Worm (Caenorhabditis elegans) whole organism, L2 larva: ENCODE data around the gene clec-266.

Source experiments
- C34F6.9 ChIP-seq: fragments of 150-350 bp; optimal IDR thresholded peaks from 2 replicates; lab custom pipeline; 2014; ENCODE audit warnings: missing biosample characterization, missing genetic modification characterization
- F13H6.1 ChIP-seq: sonication (generic microtip); optimal IDR thresholded peaks from 2 replicates; lab custom pipeline; 2016; ENCODE audit warnings: missing genetic modification characterization, missing compliant biosample characterization
- R02D3.7 ChIP-seq: fragments of 150-350 bp; optimal IDR thresholded peaks from 2 replicates; lab custom pipeline; 2014; ENCODE audit warnings: missing biosample characterization, missing genetic modification characterization
- Y55F3AM.14 ChIP-seq: fragments of 200-800 bp; sonication (Bioruptor generic); optimal IDR thresholded peaks from 2 replicates; lab custom pipeline; 2018; ENCODE audit warnings: mild to moderate bottlenecking, missing genetic modification characterization, missing compliant biosample characterization
- aly-2 ChIP-seq: fragments of 150-350 bp; optimal IDR thresholded peaks from 2 replicates; lab custom pipeline; 2014; ENCODE audit warnings: missing biosample characterization, missing genetic modification characterization
- ama-1 ChIP-seq: fragments of 150-350 bp; optimal IDR thresholded peaks from 2 replicates; lab custom pipeline; 2018; ENCODE audit warnings: inconsistent platforms
- blmp-1 ChIP-seq: sonication (generic microtip); optimal IDR thresholded peaks from 2 replicates; lab custom pipeline; 2017; ENCODE audit warnings: missing genetic modification characterization, mild to moderate bottlenecking, missing compliant biosample characterization, antibody characterized with exemption, moderate library complexity; ENCODE audit not compliant: insufficient read depth
- ceh-16 ChIP-seq: fragments of 150-350 bp; optimal IDR thresholded peaks from 2 replicates; lab custom pipeline; 2014; ENCODE audit warnings: missing biosample characterization, missing genetic modification characterization
- crh-2 ChIP-seq: sonication (generic microtip); optimal IDR thresholded peaks from 2 replicates; lab custom pipeline; 2017; ENCODE audit warnings: missing biosample characterization, missing genetic modification characterization
- dmd-4 ChIP-seq: sonication (generic microtip); optimal IDR thresholded peaks from 2 replicates; lab custom pipeline; 2017; ENCODE audit warnings: missing biosample characterization, missing genetic modification characterization
- egl-27 ChIP-seq: sonication (generic microtip); optimal IDR thresholded peaks from 3 replicates; lab custom pipeline; 2017; ENCODE audit warnings: missing biosample characterization, missing genetic modification reagents, missing genetic modification characterization
- elt-1 ChIP-seq: fragments of 150-350 bp; optimal IDR thresholded peaks from 2 replicates; lab custom pipeline; 2014; ENCODE audit warnings: missing biosample characterization, missing genetic modification characterization
- fos-1 ChIP-seq: fragments of 150-350 bp; optimal IDR thresholded peaks from 2 replicates; lab custom pipeline; 2014; ENCODE audit warnings: missing biosample characterization, missing genetic modification characterization
- lin-11 ChIP-seq: fragments of 150-350 bp; sonication (generic microtip); optimal IDR thresholded peaks from 2 replicates; lab custom pipeline; 2014; ENCODE audit warnings: missing biosample characterization, missing genetic modification characterization, inconsistent platforms, mixed read lengths
- lin-13 ChIP-seq: fragments of 150-350 bp; optimal IDR thresholded peaks from 2 replicates; lab custom pipeline; 2014; ENCODE audit warnings: missing biosample characterization, missing genetic modification reagents, missing genetic modification characterization
- lsy-2 ChIP-seq, 2 experiments: fragments of 150-350 bp in 1 of 2; sonication (generic microtip) in 1 of 2; optimal IDR thresholded peaks; 2 replicates each; lab custom pipeline; 2014 to 2017; ENCODE audit warnings: missing biosample characterization in 2 of 2, missing genetic modification characterization in 2 of 2
- mab-5 ChIP-seq: fragments of 150-350 bp; optimal IDR thresholded peaks from 2 replicates; lab custom pipeline; 2014; ENCODE audit warnings: missing biosample characterization, missing genetic modification characterization
- mbf-1 ChIP-seq: sonication (generic microtip); optimal IDR thresholded peaks from 2 replicates; lab custom pipeline; 2017; ENCODE audit warnings: missing biosample characterization, missing genetic modification characterization
- nhr-129 ChIP-seq: fragments of 150-350 bp; optimal IDR thresholded peaks from 2 replicates; lab custom pipeline; 2014; ENCODE audit warnings: missing biosample characterization, missing genetic modification characterization
- nhr-21 ChIP-seq: fragments of 150-350 bp; optimal IDR thresholded peaks from 2 replicates; lab custom pipeline; 2014; ENCODE audit warnings: missing biosample characterization, missing genetic modification characterization
- nhr-23 ChIP-seq: fragments of 150-350 bp; optimal IDR thresholded peaks from 2 replicates; lab custom pipeline; 2014; ENCODE audit warnings: missing biosample characterization, missing genetic modification reagents, missing genetic modification characterization
- nhr-25 ChIP-seq: fragments of 150-350 bp; sonication (generic microtip); optimal IDR thresholded peaks from 3 replicates; lab custom pipeline; 2014; ENCODE audit warnings: missing biosample characterization, missing genetic modification characterization
- nhr-6 ChIP-seq: fragments of 150-350 bp; optimal IDR thresholded peaks from 2 replicates; lab custom pipeline; 2014; ENCODE audit warnings: missing biosample characterization, missing genetic modification characterization
- peb-1 ChIP-seq: fragments of 150-350 bp; optimal IDR thresholded peaks from 2 replicates; lab custom pipeline; 2014; ENCODE audit warnings: missing biosample characterization, missing genetic modification characterization
- skn-1 ChIP-seq: sonication (generic microtip); optimal IDR thresholded peaks from 2 replicates; lab custom pipeline; 2017; ENCODE audit warnings: missing biosample characterization, missing genetic modification characterization
- sma-3 ChIP-seq: sonication (generic microtip); optimal IDR thresholded peaks from 2 replicates; lab custom pipeline; 2016; ENCODE audit warnings: missing genetic modification reagents, missing genetic modification characterization, missing compliant biosample characterization
- sma-9 ChIP-seq, 2 experiments: fragments of 150-350 bp in 1 of 2; sonication (generic microtip) in 1 of 2; optimal IDR thresholded peaks; 2 replicates each; lab custom pipeline; 2014 to 2016; ENCODE audit warnings: missing genetic modification characterization in 2 of 2, mild to moderate bottlenecking in 1 of 2, missing biosample characterization in 1 of 2, missing compliant biosample characterization in 1 of 2, missing genetic modification reagents in 1 of 2, moderate library complexity in 1 of 2
- snpc-4 ChIP-seq: fragments of 150-350 bp; optimal IDR thresholded peaks from 2 replicates; lab custom pipeline; 2014; ENCODE audit warnings: missing biosample characterization, missing genetic modification characterization
- unc-62 ChIP-seq: fragments of 150-350 bp; optimal IDR thresholded peaks from 2 replicates; lab custom pipeline; 2014; ENCODE audit warnings: missing biosample characterization, missing genetic modification reagents, missing genetic modification characterization
- ztf-1 ChIP-seq: fragments of 200-800 bp; sonication (Bioruptor generic); conservative IDR thresholded peaks from 2 replicates; pipeline ENCODE4 v1.3.6; 2022; ENCODE audit warnings: missing genetic modification characterization, missing compliant biosample characterization
- ztf-11 ChIP-seq: sonication (generic microtip); optimal IDR thresholded peaks from 2 replicates; lab custom pipeline; 2017; ENCODE audit warnings: missing biosample characterization, missing genetic modification characterization

Gene clec-266

ce11 chrX:6622552-6623236 is at the start of gene clec-266:
clec-266 (minus strand) TSS chrX:6622915.
- TF ChIP-seq ceh-16 (no peak), aly-2 (tag; lab: Kevin White, UChicago) (no peak), elt-1 (tag; lab: Kevin White, UChicago) (no peak), lin-11 (tag; lab: Kevin White, UChicago) (no peak), dmd-4 (tag; lab: Kevin White, UChicago) (no peak), nhr-21 (tag; lab: Kevin White, UChicago) (no peak), ama-1 (lab: Kevin White, UChicago) (no peak), mab-5 (tag; lab: Kevin White, UChicago) (no peak), unc-62 (no peak), peb-1 (tag; lab: Kevin White, UChicago) (no peak), F13H6.1 (tag; lab: Kevin White, UChicago) (no peak), snpc-4 (no peak), R02D3.7 (tag; lab: Kevin White, UChicago) (no peak), nhr-23 (no peak), nhr-6 (no peak)

- TF ChIP-seq ama-1 (lab: Kevin White, UChicago) (no peak), sma-9 (GFP tag; optimal IDR thresholded peaks at IDR 0.05; lab: Kevin White, UChicago) (peak; percentile 21), sma-9 (tag; optimal IDR thresholded peaks at IDR 0.05; lab: Kevin White, UChicago) (no peak), snpc-4 (no peak), mbf-1 (tag; lab: Kevin White, UChicago) (no peak), elt-1 (tag; lab: Kevin White, UChicago) (peak; percentile 32), egl-27 (tag; lab: Kevin White, UChicago) (no peak), sma-3 (GFP tag; lab: Kevin White, UChicago) (no peak), nhr-25 (no peak), nhr-23 (no peak), ceh-16 (peak; percentile 57), lsy-2 (tag; optimal IDR thresholded peaks at IDR 0.05; lab: Kevin White, UChicago) (no peak), F13H6.1 (tag; lab: Kevin White, UChicago) (no peak), nhr-129 (no peak), C34F6.9 (no peak)
Measured at ce11 chrX:6671717-6672116, 49.0 kb upstream of the clec-266 start.

ce11 chrX:6669366-6669765 is 46.7 kb upstream of the clec-266 start:
- TF ChIP-seq Y55F3AM.14 (GFP tag; lab: Kevin White, UChicago) (no peak), mbf-1 (tag; lab: Kevin White, UChicago) (no peak), sma-9 (GFP tag; optimal IDR thresholded peaks at IDR 0.05; lab: Kevin White, UChicago) (peak; percentile 56), sma-9 (tag; optimal IDR thresholded peaks at IDR 0.05; lab: Kevin White, UChicago) (no peak), peb-1 (tag; lab: Kevin White, UChicago) (no peak), R02D3.7 (tag; lab: Kevin White, UChicago) (no peak), ceh-16 (peak; percentile 85), elt-1 (tag; lab: Kevin White, UChicago) (peak; percentile 25), blmp-1 (tag; lab: Kevin White, UChicago) (no peak)

- TF ChIP-seq egl-27 (tag; lab: Kevin White, UChicago) (no peak), nhr-129 (no peak), ztf-11 (tag; lab: Kevin White, UChicago) (no peak), F13H6.1 (tag; lab: Kevin White, UChicago) (no peak), unc-62 (no peak), lin-13 (no peak), elt-1 (tag; lab: Kevin White, UChicago) (no peak)
Measured at ce11 chrX:6668911-6669310, 46.2 kb upstream of the clec-266 start, which contains the start of gene nhr-137. nhr-137 (minus strand) TSS chrX:6669011.

ce11 chrX:6667468-6667867 is 44.8 kb upstream of the clec-266 start:
- TF ChIP-seq sma-9 (GFP tag; optimal IDR thresholded peaks at IDR 0.05; lab: Kevin White, UChicago): peak; percentile 53
- no peak for TF ChIP-seq sma-9 (tag; optimal IDR thresholded peaks at IDR 0.05; lab: Kevin White, UChicago)
- peak; percentile 25 for TF ChIP-seq crh-2 (tag; lab: Kevin White, UChicago)
- peak; percentile 96 for TF ChIP-seq fos-1 (tag; lab: Kevin White, UChicago)
- TF ChIP-seq skn-1 (tag; lab: Kevin White, UChicago): peak; percentile 1
- no peak for TF ChIP-seq elt-1 (tag; lab: Kevin White, UChicago)
- TF ChIP-seq ztf-1: no peak
